Fruit fly (Drosophila melanogaster) whole organism, adult: ENCODE measurements around the gene CG33285.

Experiments used
- CG11617 ChIP-seq: fragments of 200-800 bp; sonication (Bioruptor generic); optimal IDR thresholded peaks from 2 replicates; lab custom pipeline; 2017; ENCODE audit warnings: mild to moderate bottlenecking, missing biosample characterization, missing genetic modification reagents, missing genetic modification characterization
- CG14711 ChIP-seq: fragments of 200-800 bp; sonication (Bioruptor generic); optimal IDR thresholded peaks from 2 replicates; lab custom pipeline; 2018; ENCODE audit warnings: missing biosample characterization, mild to moderate bottlenecking, missing genetic modification characterization, moderate library complexity
- CG33017 ChIP-seq: fragments of 200-800 bp; sonication (Bioruptor generic); optimal IDR thresholded peaks from 2 replicates; lab custom pipeline; 2018; ENCODE audit warnings: missing biosample characterization, mild to moderate bottlenecking, missing genetic modification characterization, moderate library complexity
- CG5204 ChIP-seq: fragments of 200-800 bp; sonication (Bioruptor generic); optimal IDR thresholded peaks from 2 replicates; lab custom pipeline; 2016; ENCODE audit warnings: missing biosample characterization, missing genetic modification characterization
- CG7045 ChIP-seq: fragments of 200-800 bp; sonication (Bioruptor generic); optimal IDR thresholded peaks from 2 replicates; lab custom pipeline; 2017; ENCODE audit warnings: missing biosample characterization, mild to moderate bottlenecking, missing genetic modification characterization
- Clk ChIP-seq: fragments of 200-800 bp; sonication (Bioruptor generic); optimal IDR thresholded peaks from 2 replicates; lab custom pipeline; 2017; ENCODE audit warnings: missing biosample characterization, missing genetic modification characterization
- Crg-1 ChIP-seq: fragments of 200-800 bp; sonication (Bioruptor generic); optimal IDR thresholded peaks from 2 replicates; lab custom pipeline; 2016; ENCODE audit warnings: missing biosample characterization, missing genetic modification characterization
- Hr96 ChIP-seq: fragments of 200-800 bp; sonication (Bioruptor generic); optimal IDR thresholded peaks from 2 replicates; lab custom pipeline; 2016; ENCODE audit warnings: missing biosample characterization, missing genetic modification characterization
- Mnt ChIP-seq: fragments of 200-800 bp; sonication (Bioruptor generic); optimal IDR thresholded peaks from 2 replicates; lab custom pipeline; 2016; ENCODE audit warnings: missing biosample characterization, mild to moderate bottlenecking, missing genetic modification characterization
- bab1 ChIP-seq: fragments of 200-800 bp; sonication (Bioruptor generic); optimal IDR thresholded peaks from 3 replicates; lab custom pipeline; 2019; ENCODE audit warnings: missing biosample characterization, mild to moderate bottlenecking, missing genetic modification characterization, moderate library complexity
- cic ChIP-seq: fragments of 200-800 bp; sonication (Bioruptor generic); optimal IDR thresholded peaks from 2 replicates; lab custom pipeline; 2017; ENCODE audit warnings: missing biosample characterization, mild to moderate bottlenecking, missing genetic modification characterization, moderate library complexity
- ovo ChIP-seq: fragments of 200-800 bp; sonication (Bioruptor generic); optimal IDR thresholded peaks from 2 replicates; lab custom pipeline; 2016; ENCODE audit warnings: missing biosample characterization, missing genetic modification characterization
- pad ChIP-seq: fragments of 200-800 bp; sonication (Bioruptor generic); optimal IDR thresholded peaks from 3 replicates; lab custom pipeline; 2017; ENCODE audit warnings: missing biosample characterization, missing genetic modification characterization, mild to moderate bottlenecking, moderate library complexity, missing genetic modification reagents
- tj ChIP-seq: fragments of 200-800 bp; sonication (Bioruptor generic); optimal IDR thresholded peaks from 3 replicates; lab custom pipeline; 2017; ENCODE audit warnings: missing biosample characterization, mild to moderate bottlenecking, missing genetic modification characterization, moderate library complexity

DNA sequence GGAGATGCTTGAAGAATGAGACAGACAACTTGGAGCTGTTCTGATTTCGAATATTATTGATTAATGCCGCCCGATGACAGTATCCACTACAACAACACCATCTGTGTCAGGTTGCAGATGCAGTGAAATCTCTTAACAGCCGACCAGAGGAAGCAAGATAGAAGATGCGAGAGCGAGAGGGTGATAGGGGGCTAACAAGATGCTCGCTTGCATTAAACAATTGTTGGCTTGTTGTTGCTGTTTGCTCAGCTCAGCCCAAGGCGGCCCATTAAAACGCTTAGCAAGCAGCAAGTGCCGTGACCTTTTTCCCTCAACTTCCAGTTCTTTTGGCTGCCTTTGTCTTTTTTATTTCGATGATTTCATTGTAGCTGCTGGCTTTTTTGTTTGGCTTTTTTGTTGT lies 40.9 kb upstream of the CG33285 start:
- peak; percentile 63 for TF ChIP-seq tj (GFP tag; lab: Kevin White, UChicago)
- TF ChIP-seq CG33017 (tag; lab: Kevin White, UChicago) = no peak
- TF ChIP-seq Clk = no peak
- TF ChIP-seq pad = no peak
- no peak for TF ChIP-seq bab1 (GFP tag; lab: Kevin White, UChicago)
- no peak for TF ChIP-seq cic
- TF ChIP-seq Crg-1 (GFP tag; lab: Kevin White, UChicago) = no peak
- TF ChIP-seq CG11617 (GFP tag; lab: Kevin White, UChicago) = no peak
- no peak for TF ChIP-seq CG5204
- TF ChIP-seq Hr96 = no peak
- TF ChIP-seq CG14711 (tag; lab: Kevin White, UChicago) = no peak
- TF ChIP-seq ovo (GFP tag; lab: Kevin White, UChicago) = no peak
- TF ChIP-seq Mnt (GFP tag; lab: Kevin White, UChicago) = no peak
- no peak for TF ChIP-seq CG7045 (GFP tag; lab: Kevin White, UChicago)
